Worm (Caenorhabditis elegans) whole organism, L4 larva: ENCODE measurements around the gene tsct-1.

ENCODE experiments used
- aly-2 ChIP-seq: sonication (generic microtip); optimal IDR thresholded peaks from 2 replicates; lab custom pipeline; 2018; ENCODE audit warnings: missing biosample characterization, missing genetic modification characterization
- ceh-32 ChIP-seq: sonication (generic microtip); optimal IDR thresholded peaks from 2 replicates; lab custom pipeline; 2016; ENCODE audit warnings: mild to moderate bottlenecking, missing genetic modification characterization, missing compliant biosample characterization; ENCODE audit not compliant: poor library complexity
- hmg-1.1 ChIP-seq: fragments of 200-800 bp; sonication (Bioruptor generic); IDR thresholded peaks from 2 replicates; pipeline ENCODE4 v1.3.6; 2022; ENCODE audit warnings: missing genetic modification reagents, missing genetic modification characterization, missing compliant biosample characterization
- ztf-11 ChIP-seq: fragments of 150-350 bp; optimal IDR thresholded peaks from 2 replicates; lab custom pipeline; 2014; ENCODE audit warnings: missing biosample characterization, missing genetic modification characterization

DNA sequence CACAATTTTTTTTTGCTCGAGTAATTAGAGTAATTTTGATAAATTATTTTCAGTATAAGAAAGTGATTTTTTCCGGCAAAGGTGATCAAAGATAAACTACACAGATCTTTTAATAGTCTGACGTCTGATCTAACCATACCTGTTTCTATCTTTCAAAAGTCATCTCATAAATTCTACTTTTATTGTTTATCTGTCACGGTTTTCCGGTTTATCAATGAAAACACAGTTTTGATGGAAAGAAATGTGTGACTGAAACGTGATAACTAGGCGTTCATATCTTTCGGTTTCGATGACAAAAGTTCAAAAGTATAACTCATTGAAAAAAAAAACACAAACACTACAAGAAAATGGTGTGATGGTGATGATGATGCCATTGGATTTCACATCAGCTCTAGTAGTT lies 11.3 kb upstream of the tsct-1 start:
- no peak for TF ChIP-seq ztf-11
- TF ChIP-seq hmg-1.1 (GFP tag; lab: Robert Waterston, UW): no peak
- no peak for TF ChIP-seq ceh-32 (tag; lab: Kevin White, UChicago)
- no peak for TF ChIP-seq aly-2 (tag; lab: Kevin White, UChicago)
